Fruit fly (Drosophila melanogaster) whole organism, embryonic: Measurements from ENCODE around the gene CG33096.

Experiments
- BEAF-32 ChIP-seq: fragments of 200-800 bp; sonication (Bioruptor generic); optimal IDR thresholded peaks from 3 replicates; lab custom pipeline; 2017; ENCODE audit warnings: missing biosample characterization, missing genetic modification characterization, mild to moderate bottlenecking, moderate library complexity, missing genetic modification reagents
- CG12236 ChIP-seq: fragments of 200-800 bp; sonication (Bioruptor generic); optimal IDR thresholded peaks from 2 replicates; lab custom pipeline; 2016; ENCODE audit warnings: missing biosample characterization, missing genetic modification characterization
- CG12769 ChIP-seq: fragments of 200-800 bp; sonication (Bioruptor generic); optimal IDR thresholded peaks from 2 replicates; lab custom pipeline; 2019; ENCODE audit warnings: missing biosample characterization, mild to moderate bottlenecking, missing genetic modification characterization, moderate library complexity
- CG13287 ChIP-seq: fragments of 200-800 bp; sonication (Bioruptor generic); IDR thresholded peaks from 2 replicates; pipeline ENCODE4 v1.3.6; 2022; ENCODE audit warnings: missing biosample characterization, missing genetic modification characterization; ENCODE audit not compliant: partially characterized antibody
- CG14050 ChIP-seq: fragments of 200-800 bp; sonication (Bioruptor generic); IDR thresholded peaks from 3 replicates; pipeline ENCODE4 v1.3.6; 2022; ENCODE audit warnings: missing biosample characterization, missing genetic modification characterization
- CG1602 ChIP-seq: fragments of 200-800 bp; sonication (Bioruptor generic); optimal IDR thresholded peaks from 3 replicates; lab custom pipeline; 2016; ENCODE audit warnings: missing biosample characterization, missing genetic modification characterization
- CG30020 ChIP-seq: fragments of 200-800 bp; optimal IDR thresholded peaks from 2 replicates; lab custom pipeline; 2019; ENCODE audit warnings: missing biosample characterization, mild to moderate bottlenecking, missing genetic modification characterization, moderate library complexity
- CG30403 ChIP-seq: fragments of 200-800 bp; sonication (Bioruptor generic); optimal IDR thresholded peaks from 3 replicates; lab custom pipeline; 2016; ENCODE audit warnings: missing biosample characterization, missing genetic modification characterization
- CG33213 ChIP-seq: fragments of 200-800 bp; sonication (Bioruptor generic); optimal IDR thresholded peaks from 3 replicates; lab custom pipeline; 2016; ENCODE audit warnings: missing biosample characterization, missing genetic modification characterization
- CG34422 ChIP-seq: fragments of 200-800 bp; sonication (Bioruptor generic); IDR thresholded peaks from 3 replicates; pipeline ENCODE4 v1.3.6; 2022; ENCODE audit warnings: missing biosample characterization, missing genetic modification characterization
- CG3995 ChIP-seq: fragments of 200-800 bp; sonication (Bioruptor generic); optimal IDR thresholded peaks from 3 replicates; lab custom pipeline; 2016; ENCODE audit warnings: missing biosample characterization, missing genetic modification characterization
- CG4424 ChIP-seq: fragments of 200-800 bp; sonication (Bioruptor generic); optimal IDR thresholded peaks from 3 replicates; lab custom pipeline; 2016; ENCODE audit warnings: missing biosample characterization, missing genetic modification characterization
- CG4617 ChIP-seq: fragments of 200-800 bp; sonication (Bioruptor generic); optimal IDR thresholded peaks from 3 replicates; lab custom pipeline; 2016; ENCODE audit warnings: missing biosample characterization, missing genetic modification characterization, borderline replicate concordance
- CG4707 ChIP-seq: fragments of 200-800 bp; sonication (Bioruptor generic); optimal IDR thresholded peaks from 2 replicates; lab custom pipeline; 2018; ENCODE audit warnings: missing biosample characterization, mild to moderate bottlenecking, missing genetic modification characterization, moderate library complexity
- CG6254 ChIP-seq: fragments of 200-800 bp; sonication (Bioruptor generic); optimal IDR thresholded peaks from 3 replicates; lab custom pipeline; 2017; ENCODE audit warnings: mild to moderate bottlenecking, missing biosample characterization, missing genetic modification reagents, missing genetic modification characterization
- CG8290 ChIP-seq, 3 experiments: fragments of 200-800 bp; sonication (Bioruptor generic); optimal IDR thresholded peaks; 2 replicates each; lab custom pipeline; 2016 to 2019; ENCODE audit warnings: missing biosample characterization in 3 of 3, missing genetic modification characterization in 3 of 3, mild to moderate bottlenecking in 2 of 3, moderate library complexity in 1 of 3
- D19A ChIP-seq: fragments of 200-800 bp; optimal IDR thresholded peaks from 3 replicates; lab custom pipeline; 2019; ENCODE audit warnings: missing biosample characterization, mild to moderate bottlenecking, missing genetic modification characterization, moderate library complexity
- Dp ChIP-seq: fragments of 200-800 bp; sonication (Bioruptor generic); optimal IDR thresholded peaks from 2 replicates; lab custom pipeline; 2018; ENCODE audit warnings: missing biosample characterization, mild to moderate bottlenecking, missing genetic modification characterization, moderate library complexity
- Drgx ChIP-seq: fragments of 200-800 bp; sonication (Bioruptor generic); IDR thresholded peaks from 2 replicates; pipeline ENCODE4 v1.3.6; 2022; ENCODE audit warnings: missing biosample characterization, missing genetic modification characterization
- Ets97D ChIP-seq: fragments of 200-800 bp; sonication (Bioruptor generic); optimal IDR thresholded peaks from 3 replicates; lab custom pipeline; 2016; ENCODE audit warnings: missing biosample characterization, missing genetic modification characterization
- HmgD ChIP-seq: fragments of 200-800 bp; sonication (Bioruptor generic); optimal IDR thresholded peaks from 3 replicates; lab custom pipeline; 2016; ENCODE audit warnings: missing biosample characterization, missing genetic modification characterization
- MESR4 ChIP-seq: fragments of 200-800 bp; sonication (Bioruptor generic); optimal IDR thresholded peaks from 2 replicates; lab custom pipeline; 2018; ENCODE audit warnings: missing biosample characterization, mild to moderate bottlenecking, missing genetic modification characterization, moderate library complexity
- Meics ChIP-seq: fragments of 200-800 bp; sonication (Bioruptor generic); optimal IDR thresholded peaks from 2 replicates; lab custom pipeline; 2017; ENCODE audit warnings: missing biosample characterization, mild to moderate bottlenecking, missing genetic modification characterization
- NfI ChIP-seq: fragments of 200-800 bp; sonication (Bioruptor generic); optimal IDR thresholded peaks from 3 replicates; lab custom pipeline; 2018; ENCODE audit warnings: missing biosample characterization, mild to moderate bottlenecking, missing genetic modification characterization, moderate library complexity
- Ravus ChIP-seq: fragments of 200-800 bp; sonication (Bioruptor generic); IDR thresholded peaks from 2 replicates; pipeline ENCODE4 v1.3.6; 2022; ENCODE audit warnings: missing biosample characterization, missing genetic modification characterization
- Sry-δ ChIP-seq: fragments of 200-800 bp; sonication (Bioruptor generic); optimal IDR thresholded peaks from 2 replicates; lab custom pipeline; 2016; ENCODE audit warnings: missing biosample characterization, missing genetic modification characterization
- Stat92E ChIP-seq, 3 experiments: fragments of >200 bp in 2 of 3; fragments of 200-800 bp in 1 of 3; sonication (Bioruptor generic) in 1 of 3; optimal IDR thresholded peaks; 2 replicates each; lab custom pipeline; 2017 to 2019; ENCODE audit warnings: missing biosample characterization in 3 of 3, missing genetic modification characterization in 3 of 3, mild to moderate bottlenecking in 1 of 3, moderate library complexity in 1 of 3
- Trl ChIP-seq, 3 experiments: fragments of >200 bp in 2 of 3; fragments of 200-800 bp in 1 of 3; sonication (Bioruptor generic) in 1 of 3; optimal IDR thresholded peaks; 2 replicates in 1 of 3; 3 replicates in 2 of 3; lab custom pipeline; 2016 to 2017; ENCODE audit warnings: missing biosample characterization in 1 of 3, missing genetic modification characterization in 1 of 3
- YL-1 ChIP-seq: fragments of 200-800 bp; sonication (Bioruptor generic); optimal IDR thresholded peaks from 3 replicates; lab custom pipeline; 2017; ENCODE audit warnings: missing biosample characterization, mild to moderate bottlenecking, missing genetic modification characterization
- bigmax ChIP-seq: fragments of 200-800 bp; sonication (Bioruptor generic); optimal IDR thresholded peaks from 2 replicates; lab custom pipeline; 2018; ENCODE audit warnings: missing biosample characterization, mild to moderate bottlenecking, missing genetic modification characterization
- chinmo ChIP-seq: fragments of 200-800 bp; sonication (Bioruptor generic); IDR thresholded peaks from 4 replicates; pipeline ENCODE4 v1.3.6; 2022; ENCODE audit warnings: missing biosample characterization, missing genetic modification characterization; ENCODE audit not compliant: partially characterized antibody
- en ChIP-seq: fragments of 200-800 bp; sonication (Bioruptor generic); optimal IDR thresholded peaks from 2 replicates; lab custom pipeline; 2016; ENCODE audit warnings: missing biosample characterization, missing genetic modification characterization
- hkb ChIP-seq, 2 experiments: fragments of 200-800 bp in 1 of 2; fragments of >200 bp in 1 of 2; sonication (Bioruptor generic) in 1 of 2; IDR thresholded peaks in 1 of 2; optimal IDR thresholded peaks in 1 of 2; 2 replicates each; pipeline versions ENCODE4 v1.3.6 to Lab custom; 2017 to 2022; ENCODE audit warnings: missing biosample characterization in 1 of 2, missing genetic modification characterization in 1 of 2
- jumu ChIP-seq: fragments of 200-800 bp; sonication (Bioruptor generic); optimal IDR thresholded peaks from 3 replicates; lab custom pipeline; 2016; ENCODE audit warnings: missing biosample characterization, missing genetic modification characterization
- kay ChIP-seq: fragments of 200-800 bp; sonication (Bioruptor generic); optimal IDR thresholded peaks from 2 replicates; lab custom pipeline; 2016; ENCODE audit warnings: missing biosample characterization, missing genetic modification characterization
- ken ChIP-seq: fragments of 200-800 bp; sonication (Bioruptor generic); IDR thresholded peaks from 3 replicates; pipeline ENCODE4 v1.3.6; 2022; ENCODE audit warnings: missing biosample characterization, missing genetic modification characterization
- knrl ChIP-seq: fragments of 200-800 bp; sonication (Bioruptor generic); IDR thresholded peaks from 3 replicates; pipeline ENCODE4 v1.3.6; 2022; ENCODE audit warnings: missing biosample characterization, missing genetic modification characterization; ENCODE audit not compliant: partially characterized antibody
- lab ChIP-seq: fragments of 200-800 bp; sonication (Bioruptor generic); optimal IDR thresholded peaks from 3 replicates; lab custom pipeline; 2017; ENCODE audit warnings: missing biosample characterization, missing genetic modification characterization, mild to moderate bottlenecking, moderate library complexity, missing genetic modification reagents
- nom ChIP-seq: fragments of 200-800 bp; sonication (Bioruptor generic); optimal IDR thresholded peaks from 2 replicates; lab custom pipeline; 2017; ENCODE audit warnings: missing biosample characterization, missing genetic modification characterization, mild to moderate bottlenecking, moderate library complexity, missing genetic modification reagents
- odd ChIP-seq: fragments of 200-800 bp; sonication (Bioruptor generic); optimal IDR thresholded peaks from 2 replicates; lab custom pipeline; 2017; ENCODE audit warnings: missing biosample characterization, mild to moderate bottlenecking, missing genetic modification characterization
- org-1 ChIP-seq: fragments of 200-800 bp; sonication (Bioruptor generic); optimal IDR thresholded peaks from 2 replicates; lab custom pipeline; 2017; ENCODE audit warnings: missing biosample characterization, missing genetic modification characterization
- pfk ChIP-seq: fragments of 200-800 bp; sonication (Bioruptor generic); optimal IDR thresholded peaks from 2 replicates; lab custom pipeline; 2018; ENCODE audit warnings: missing biosample characterization, mild to moderate bottlenecking, missing genetic modification characterization, moderate library complexity
- pnt ChIP-seq: fragments of 200-800 bp; sonication (Bioruptor generic); optimal IDR thresholded peaks from 3 replicates; lab custom pipeline; 2016; ENCODE audit warnings: missing biosample characterization, missing genetic modification characterization
- pzg ChIP-seq: fragments of 200-800 bp; sonication (Bioruptor generic); optimal IDR thresholded peaks from 3 replicates; lab custom pipeline; 2018; ENCODE audit warnings: missing biosample characterization, mild to moderate bottlenecking, missing genetic modification characterization, moderate library complexity
- sd ChIP-seq: fragments of 200-800 bp; sonication (Bioruptor generic); optimal IDR thresholded peaks from 3 replicates; lab custom pipeline; 2018; ENCODE audit warnings: missing biosample characterization, mild to moderate bottlenecking, missing genetic modification characterization, moderate library complexity
- sob ChIP-seq: fragments of 200-800 bp; sonication (Bioruptor generic); IDR thresholded peaks from 2 replicates; pipeline ENCODE4 v1.3.6; 2022; ENCODE audit warnings: missing biosample characterization, missing genetic modification characterization
- sr ChIP-seq: fragments of 200-800 bp; sonication (Bioruptor generic); IDR thresholded peaks from 3 replicates; pipeline ENCODE4 v1.3.6; 2022; ENCODE audit warnings: missing biosample characterization, missing genetic modification characterization
- tll ChIP-seq, 2 experiments: fragments of 200-800 bp in 1 of 2; fragments of >200 bp in 1 of 2; sonication (Bioruptor generic) in 1 of 2; optimal IDR thresholded peaks; 2 replicates each; lab custom pipeline; 2017 to 2019; ENCODE audit warnings: missing biosample characterization in 2 of 2, missing genetic modification characterization in 2 of 2, mild to moderate bottlenecking in 1 of 2, moderate library complexity in 1 of 2

The CG33096 gene

dm6 chr3R:25097486-25097885 is at the start of gene CG33096, which contains the start of gene CG33095:
Gene CG33096, plus strand, starts transcription at chr3R:25097672.
Gene CG33095, plus strand, starts transcription at chr3R:25097672.
- TF ChIP-seq CG3995 (GFP tag; lab: Kevin White, UChicago) (peak; percentile 11), org-1 (GFP tag; lab: Kevin White, UChicago) (no peak), Dp (peak; percentile 27), MESR4 (GFP tag; lab: Kevin White, UChicago) (peak; percentile 92), CG12236 (GFP tag; lab: Kevin White, UChicago) (no peak), CG1602 (GFP tag; lab: Kevin White, UChicago) (no peak), NfI (no peak), CG4707 (GFP tag; lab: Kevin White, UChicago) (no peak), Drgx (GFP tag; lab: Robert Waterston, UW) (no peak), Meics (GFP tag; lab: Kevin White, UChicago) (no peak), pfk (peak; percentile 69), CG30403 (GFP tag; lab: Kevin White, UChicago) (no peak), chinmo (GFP tag; lab: Robert Waterston, UW) (0 out of 4 replicates have a peak, but pooled peaks have one; percentile 38), knrl (0 out of 3 replicates have a peak, but pooled peaks have one; percentile 10), hkb (optimal IDR thresholded peaks at IDR 0.05; lab: Kevin White, UChicago) (peak; percentile 31), hkb (GFP tag; IDR thresholded peaks at IDR 0.05; lab: Robert Waterston, UW) (no peak), CG8290 (GFP tag; optimal IDR thresholded peaks at IDR 0.05; lab: Kevin White, UChicago) (peak; percentile 75), CG8290 (tag; optimal IDR thresholded peaks at IDR 0.05; lab: Kevin White, UChicago) (peak in 1 of 2 experiments; percentile 2), CG13287 (GFP tag; lab: Robert Waterston, UW) (peak; percentile 28; the same call in 1 of the 2 replicates), kay (no peak), HmgD (GFP tag; lab: Kevin White, UChicago) (peak; percentile 7), jumu (GFP tag; lab: Kevin White, UChicago) (no peak), Sry-δ (GFP tag; lab: Kevin White, UChicago) (peak; percentile 38), CG33213 (peak; percentile 76), Ravus (GFP tag; lab: Robert Waterston, UW) (no peak), en (GFP tag; lab: Kevin White, UChicago) (no peak), lab (GFP tag; lab: Kevin White, UChicago) (no peak), Stat92E (GFP tag; optimal IDR thresholded peaks at IDR 0.05; lab: Kevin White, UChicago) (no peak), CG4424 (GFP tag; lab: Kevin White, UChicago) (no peak), Trl (optimal IDR thresholded peaks at IDR 0.05; lab: Kevin White, UChicago) (no peak), Trl (GFP tag; optimal IDR thresholded peaks at IDR 0.05; lab: Kevin White, UChicago) (no peak), sd (tag; lab: Kevin White, UChicago) (no peak), CG6254 (GFP tag; lab: Kevin White, UChicago) (no peak), CG12769 (tag; lab: Kevin White, UChicago) (no peak), sr (GFP tag; lab: Robert Waterston, UW) (no peak), ken (GFP tag; lab: Robert Waterston, UW) (no peak), pnt (GFP tag; lab: Kevin White, UChicago) (no peak), CG4617 (GFP tag; lab: Kevin White, UChicago) (peak; percentile 84), sob (GFP tag; lab: Robert Waterston, UW) (no peak), bigmax (GFP tag; lab: Kevin White, UChicago) (no peak), Ets97D (GFP tag; lab: Kevin White, UChicago) (peak; percentile 47), CG30020 (tag; lab: Kevin White, UChicago) (peak; percentile 83), YL-1 (peak; percentile 51), BEAF-32 (GFP tag; lab: Kevin White, UChicago) (peak; percentile 31), D19A (peak; percentile 47), odd (no peak), CG14050 (no peak), nom (GFP tag; lab: Kevin White, UChicago) (no peak), tll (GFP tag; optimal IDR thresholded peaks at IDR 0.05; lab: Kevin White, UChicago) (no peak), pzg (peak; percentile 76), CG34422 (GFP tag; lab: Robert Waterston, UW) (no peak)
